Worm (Caenorhabditis elegans): ENCODE results near the gene pezo-1.

pezo-1 gene

ce11 chrIV:9371126-9371525 lies 4.8 kb upstream of the pezo-1 start, which contains the start of gene fbxc-58:
TSS of gene fbxc-58 (plus strand) at chrIV:9371508.
- TF ChIP-seq B0336.3 (GFP tag; IDR thresholded peaks at IDR 0.05) (no peak), nhr-80 (tag; optimal IDR thresholded peaks at IDR 0.05) (peak; percentile 33), cebp-1 (GFP tag; IDR thresholded peaks at IDR 0.05) (peak; percentile 93), cebp-1 (tag; optimal IDR thresholded peaks at IDR 0.05) (peak; percentile 93), unc-62 (GFP tag; optimal IDR thresholded peaks at IDR 0.05) (peak; percentile 96)

ce11 chrIV:9367852-9368627 lies 1.7 kb upstream of the pezo-1 start:
- TF ChIP-seq somi-1 (GFP tag; optimal IDR thresholded peaks at IDR 0.05) (no peak), rec-8 (tag; optimal IDR thresholded peaks at IDR 0.05) (no peak), akir-1 (GFP tag; optimal IDR thresholded peaks at IDR 0.05) (no peak), atf-7 (tag; optimal IDR thresholded peaks at IDR 0.05) (no peak), F37B4.10 (GFP tag; IDR thresholded peaks at IDR 0.05) (no peak), egl-18 (GFP tag; IDR thresholded peaks at IDR 0.05) (no peak), snpc-1.1 (tag; optimal IDR thresholded peaks at IDR 0.05; ENCODE audit: insufficient read depth) (peak; percentile 37), Y53G8AR.9 (GFP tag; conservative IDR thresholded peaks at IDR 0.05) (no peak), mcd-1 (GFP tag; IDR thresholded peaks at IDR 0.05) (peak; percentile 35; the same call in 1 of the 2 replicates), tlf-1 (GFP tag; optimal IDR thresholded peaks at IDR 0.05) (peak; percentile 50), nfya-1 (tag; optimal IDR thresholded peaks at IDR 0.05; ENCODE audit: borderline replicate concordance, insufficient read depth) (no peak), F22D6.2 (tag; optimal IDR thresholded peaks at IDR 0.05) (no peak), egrh-3 (GFP tag; IDR thresholded peaks at IDR 0.05) (no peak), lag-1 (GFP tag; IDR thresholded peaks at IDR 0.05) (no peak), nhr-90 (tag; optimal IDR thresholded peaks at IDR 0.05) (no peak), ztf-26 (tag; optimal IDR thresholded peaks at IDR 0.05) (no peak), ceh-27 (GFP tag; optimal IDR thresholded peaks at IDR 0.05) (peak; percentile 24), ztf-18 (tag; optimal IDR thresholded peaks at IDR 0.05) (no peak), B0035.1 (tag; optimal IDR thresholded peaks at IDR 0.05) (no peak), bed-2 (GFP tag; IDR thresholded peaks at IDR 0.05) (no peak), D2030.7 (GFP tag; IDR thresholded peaks at IDR 0.05) (no peak; the same call in none of the 2 replicates), efl-1 (GFP tag; optimal IDR thresholded peaks at IDR 0.05) (peak; percentile 92), zfh-2 (GFP tag; conservative IDR thresholded peaks at IDR 0.05) (no peak), F23B12.7 (tag; optimal IDR thresholded peaks at IDR 0.05; ENCODE audit: insufficient read depth) (no peak), nhr-120 (GFP tag; IDR thresholded peaks at IDR 0.05) (no peak), madf-3 (GFP tag; IDR thresholded peaks at IDR 0.05) (no peak), lsy-27 (tag; optimal IDR thresholded peaks at IDR 0.05; ENCODE audit: borderline replicate concordance, insufficient read depth) (no peak), mel-28 (tag; optimal IDR thresholded peaks at IDR 0.05; ENCODE audit: borderline replicate concordance) (no peak), attf-3 (GFP tag; conservative IDR thresholded peaks at IDR 0.05) (no peak), F52B5.7 (tag; optimal IDR thresholded peaks at IDR 0.05) (no peak), athp-1 (tag; optimal IDR thresholded peaks at IDR 0.05) (no peak), ceh-79 (tag; optimal IDR thresholded peaks at IDR 0.05) (no peak), K12H6.12 (tag; optimal IDR thresholded peaks at IDR 0.05) (no peak), nfya-2 (GFP tag; IDR thresholded peaks at IDR 0.05) (no peak), madf-6 (GFP tag; IDR thresholded peaks at IDR 0.05) (peak; percentile 96), cebp-2 (GFP tag; IDR thresholded peaks at IDR 0.05) (no peak), lin-35 (GFP tag; optimal IDR thresholded peaks at IDR 0.05) (no peak), rcor-1 (GFP tag; IDR thresholded peaks at IDR 0.05) (no peak), lsl-1 (GFP tag; optimal IDR thresholded peaks at IDR 0.05) (peak; percentile 90), tbx-9 (tag; optimal IDR thresholded peaks at IDR 0.05; ENCODE audit: borderline replicate concordance) (no peak), B0336.3 (GFP tag; IDR thresholded peaks at IDR 0.05) (no peak)
